Fruit fly (Drosophila melanogaster): Measurements from ENCODE around the gene ZAP3.
A peak's percentile ranks its signal among the peaks of the same experiment; 100 is the strongest.

dm6 chrX:10115582-10116207 lies 33.4 kb upstream of the ZAP3 start:
- TF ChIP-seq OdsH (GFP tag; optimal IDR thresholded peaks at IDR 0.05) (no peak), CG6854 (GFP tag; optimal IDR thresholded peaks at IDR 0.05) (no peak), Hr39 (GFP tag; optimal IDR thresholded peaks at IDR 0.05) (no peak), Ets21C (GFP tag; optimal IDR thresholded peaks at IDR 0.05) (no peak), CG34406 (GFP tag; optimal IDR thresholded peaks at IDR 0.05) (no peak), vri (GFP tag; optimal IDR thresholded peaks at IDR 0.05) (no peak), CG9139 (GFP tag; optimal IDR thresholded peaks at IDR 0.05) (peak; percentile 19), Sox102F (GFP tag; optimal IDR thresholded peaks at IDR 0.05) (no peak), CG32006 (GFP tag; optimal IDR thresholded peaks at IDR 0.05) (no peak), Met (GFP tag; optimal IDR thresholded peaks at IDR 0.05) (no peak)

Measured in whole organism, prepupa.